Worm (Caenorhabditis elegans) whole organism, L1 larva: ENCODE data around the gene F15H10.12.

Experiments used
- C16A3.4 ChIP-seq: fragments of 150-350 bp; optimal IDR thresholded peaks from 2 replicates; lab custom pipeline; 2014; ENCODE audit warnings: missing biosample characterization, missing genetic modification characterization
- C34B4.2 ChIP-seq: sonication (generic microtip); optimal IDR thresholded peaks from 2 replicates; lab custom pipeline; 2017; ENCODE audit warnings: mild to moderate bottlenecking, missing genetic modification characterization, missing compliant biosample characterization
- F16B12.6 ChIP-seq: fragments of 150-350 bp; optimal IDR thresholded peaks from 2 replicates; lab custom pipeline; 2014; ENCODE audit warnings: missing biosample characterization, missing genetic modification characterization
- blmp-1 ChIP-seq: fragments of 150-350 bp; optimal IDR thresholded peaks from 2 replicates; lab custom pipeline; 2014; ENCODE audit warnings: missing biosample characterization, missing genetic modification characterization
- ceh-8 ChIP-seq: fragments of 200-800 bp; sonication (Bioruptor generic); optimal IDR thresholded peaks from 2 replicates; lab custom pipeline; 2018; ENCODE audit warnings: mild to moderate bottlenecking, missing genetic modification characterization, moderate library complexity, missing compliant biosample characterization
- ces-1 ChIP-seq: fragments of 150-350 bp; optimal IDR thresholded peaks from 2 replicates; lab custom pipeline; 2014; ENCODE audit warnings: missing biosample characterization, missing genetic modification reagents, missing genetic modification characterization
- efl-1 ChIP-seq, 4 experiments: fragments of 150-350 bp; optimal IDR thresholded peaks in 3 of 4; peaks in 1 of 4; 1 replicate in 1 of 4; 2 replicates in 3 of 4; lab custom pipeline; 2014; ENCODE audit warnings: missing biosample characterization in 2 of 4, missing genetic modification characterization in 2 of 4, missing genetic modification reagents in 2 of 4
- egl-13 ChIP-seq: sonication (generic microtip); optimal IDR thresholded peaks from 2 replicates; lab custom pipeline; 2016; ENCODE audit warnings: missing genotype, missing genetic modification reagents, missing genetic modification characterization, missing compliant biosample characterization
- elt-2 ChIP-seq: sonication (generic microtip); optimal IDR thresholded peaks from 2 replicates; lab custom pipeline; 2016; ENCODE audit warnings: missing genetic modification characterization, mild to moderate bottlenecking, inconsistent platforms, missing compliant biosample characterization, missing genetic modification reagents
- elt-3 ChIP-seq, 6 experiments: fragments of 150-350 bp in 1 of 6; sonication (generic microtip); optimal IDR thresholded peaks; 2 replicates each; lab custom pipeline; 2017 to 2018; ENCODE audit warnings: missing biosample characterization in 6 of 6, missing genetic modification characterization in 6 of 6, inconsistent platforms in 1 of 6
- ets-5 ChIP-seq: fragments of 200-800 bp; sonication (Bioruptor generic); IDR thresholded peaks from 2 replicates; pipeline ENCODE4 v1.3.6; 2022; ENCODE audit warnings: missing genetic modification characterization, missing compliant biosample characterization
- fkh-4 ChIP-seq: sonication (generic microtip); optimal IDR thresholded peaks from 2 replicates; lab custom pipeline; 2016; ENCODE audit warnings: missing compliant biosample characterization, missing genetic modification characterization, borderline replicate concordance
- hlh-17 ChIP-seq: fragments of 200-800 bp; sonication (Bioruptor generic); optimal IDR thresholded peaks from 2 replicates; lab custom pipeline; 2018; ENCODE audit warnings: missing genetic modification characterization, mild to moderate bottlenecking, missing compliant biosample characterization, moderate library complexity, borderline replicate concordance
- isw-1 ChIP-seq: fragments of 200-800 bp; sonication (Bioruptor generic); IDR thresholded peaks from 2 replicates; pipeline ENCODE4 v1.3.6; 2022; ENCODE audit warnings: missing genetic modification characterization, missing compliant biosample characterization
- lin-13 ChIP-seq: fragments of 150-350 bp; optimal IDR thresholded peaks from 2 replicates; lab custom pipeline; 2014; ENCODE audit warnings: missing biosample characterization, missing genetic modification reagents, missing genetic modification characterization
- lin-14 ChIP-seq: fragments of 200-800 bp; sonication (Bioruptor generic); optimal IDR thresholded peaks from 2 replicates; lab custom pipeline; 2018; ENCODE audit warnings: mild to moderate bottlenecking, missing genetic modification characterization, moderate library complexity, missing compliant biosample characterization
- lin-15B ChIP-seq: fragments of 150-350 bp; sonication (generic microtip); optimal IDR thresholded peaks from 3 replicates; lab custom pipeline; 2014; ENCODE audit warnings: missing biosample characterization, missing genetic modification characterization
- lin-35 ChIP-seq, 2 experiments: fragments of 150-350 bp; optimal IDR thresholded peaks; 2 replicates each; lab custom pipeline; 2014; ENCODE audit warnings: missing biosample characterization in 2 of 2, missing genetic modification characterization in 2 of 2, missing genetic modification reagents in 2 of 2
- lin-39 ChIP-seq: fragments of 150-350 bp; optimal IDR thresholded peaks from 2 replicates; lab custom pipeline; 2014; ENCODE audit warnings: missing biosample characterization, missing genetic modification reagents, missing genetic modification characterization
- lir-3 ChIP-seq: sonication (generic microtip); optimal IDR thresholded peaks from 2 replicates; lab custom pipeline; 2016; ENCODE audit warnings: mild to moderate bottlenecking, missing genetic modification characterization, moderate library complexity, missing compliant biosample characterization; ENCODE audit not compliant: poor library complexity
- mab-9 ChIP-seq: fragments of 200-800 bp; sonication (Bioruptor generic); IDR thresholded peaks from 2 replicates; pipeline ENCODE4 v1.3.6; 2022; ENCODE audit warnings: missing genetic modification reagents, missing genetic modification characterization, missing compliant biosample characterization
- mdl-1 ChIP-seq, 2 experiments: fragments of 150-350 bp; optimal IDR thresholded peaks; 2 replicates each; lab custom pipeline; 2014 to 2017; ENCODE audit warnings: missing biosample characterization in 2 of 2, missing genetic modification characterization in 2 of 2, inconsistent platforms in 1 of 2
- mef-2 ChIP-seq: fragments of 150-350 bp; optimal IDR thresholded peaks from 2 replicates; lab custom pipeline; 2014; ENCODE audit warnings: missing biosample characterization, missing genetic modification characterization
- mep-1 ChIP-seq: fragments of 150-350 bp; optimal IDR thresholded peaks from 2 replicates; lab custom pipeline; 2014; ENCODE audit warnings: missing biosample characterization, missing genetic modification characterization
- nhr-20 ChIP-seq: sonication (generic microtip); optimal IDR thresholded peaks from 2 replicates; lab custom pipeline; 2016; ENCODE audit warnings: mild to moderate bottlenecking, missing genetic modification characterization, missing compliant biosample characterization
- nhr-237 ChIP-seq: fragments of 150-350 bp; optimal IDR thresholded peaks from 2 replicates; lab custom pipeline; 2014; ENCODE audit warnings: missing biosample characterization, missing genetic modification characterization
- nhr-28 ChIP-seq: fragments of 150-350 bp; optimal IDR thresholded peaks from 2 replicates; lab custom pipeline; 2014; ENCODE audit warnings: missing biosample characterization, missing genetic modification characterization
- nhr-47 ChIP-seq: sonication (generic microtip); optimal IDR thresholded peaks from 2 replicates; lab custom pipeline; 2016; ENCODE audit warnings: mild to moderate bottlenecking, missing genetic modification characterization, moderate library complexity, missing compliant biosample characterization
- nhr-71 ChIP-seq: sonication (generic microtip); optimal IDR thresholded peaks from 2 replicates; lab custom pipeline; 2016; ENCODE audit warnings: mild to moderate bottlenecking, missing genetic modification characterization, moderate library complexity, missing compliant biosample characterization
- nhr-77 ChIP-seq: fragments of 150-350 bp; optimal IDR thresholded peaks from 2 replicates; lab custom pipeline; 2014; ENCODE audit warnings: missing biosample characterization, missing genetic modification characterization
- nhr-85 ChIP-seq: sonication (generic microtip); peaks from one replicate; lab custom pipeline; 2016; ENCODE audit warnings: missing genetic modification characterization, inconsistent platforms, missing compliant biosample characterization
- nhr-90 ChIP-seq: sonication (generic microtip); optimal IDR thresholded peaks from 2 replicates; lab custom pipeline; 2016; ENCODE audit warnings: mild to moderate bottlenecking, missing genetic modification characterization, missing compliant biosample characterization; ENCODE audit not compliant: poor library complexity
- pax-3 ChIP-seq: fragments of 200-800 bp; sonication (Bioruptor generic); optimal IDR thresholded peaks from 2 replicates; lab custom pipeline; 2018; ENCODE audit warnings: mild to moderate bottlenecking, missing genetic modification characterization, moderate library complexity, missing compliant biosample characterization
- rnt-1 ChIP-seq: sonication (generic microtip); optimal IDR thresholded peaks from 2 replicates; lab custom pipeline; 2016; ENCODE audit warnings: mild to moderate bottlenecking, missing genetic modification characterization, moderate library complexity, missing compliant biosample characterization
- snpc-4 ChIP-seq: fragments of 150-350 bp; optimal IDR thresholded peaks from 2 replicates; lab custom pipeline; 2014; ENCODE audit warnings: missing biosample characterization, missing genetic modification characterization
- snu-23 ChIP-seq: sonication (generic microtip); optimal IDR thresholded peaks from 2 replicates; lab custom pipeline; 2016; ENCODE audit warnings: missing genetic modification characterization, missing compliant biosample characterization
- sptf-1 ChIP-seq: fragments of 150-350 bp; optimal IDR thresholded peaks from 2 replicates; lab custom pipeline; 2014; ENCODE audit warnings: missing biosample characterization, missing genetic modification characterization
- sup-37 ChIP-seq: fragments of 200-800 bp; sonication (Bioruptor generic); optimal IDR thresholded peaks from 2 replicates; lab custom pipeline; 2018; ENCODE audit warnings: mild to moderate bottlenecking, missing genetic modification characterization, missing compliant biosample characterization
- swsn-7 ChIP-seq: sonication (generic microtip); optimal IDR thresholded peaks from 2 replicates; lab custom pipeline; 2016; ENCODE audit warnings: missing genetic modification characterization, missing compliant biosample characterization
- tbx-2 ChIP-seq: sonication (generic microtip); optimal IDR thresholded peaks from 2 replicates; lab custom pipeline; 2016; ENCODE audit warnings: missing genetic modification characterization, missing compliant biosample characterization
- unc-130 ChIP-seq: fragments of 150-350 bp; optimal IDR thresholded peaks from 2 replicates; lab custom pipeline; 2017; ENCODE audit warnings: missing biosample characterization, missing genetic modification characterization, inconsistent platforms
- unc-30 ChIP-seq: sonication (generic microtip); optimal IDR thresholded peaks from 2 replicates; lab custom pipeline; 2017; ENCODE audit warnings: missing biosample characterization, missing genetic modification characterization
- unc-86 ChIP-seq: sonication (generic microtip); optimal IDR thresholded peaks from 2 replicates; lab custom pipeline; 2016; ENCODE audit warnings: missing genetic modification characterization, missing compliant biosample characterization
- xbp-1 ChIP-seq: sonication (generic microtip); optimal IDR thresholded peaks from 2 replicates; lab custom pipeline; 2016; ENCODE audit warnings: missing genetic modification characterization, missing compliant biosample characterization
- zip-4 ChIP-seq: fragments of 200-800 bp; sonication (Bioruptor generic); optimal IDR thresholded peaks from 2 replicates; lab custom pipeline; 2018; ENCODE audit warnings: mild to moderate bottlenecking, missing genetic modification characterization, moderate library complexity, missing compliant biosample characterization

Gene F15H10.12

DNA sequence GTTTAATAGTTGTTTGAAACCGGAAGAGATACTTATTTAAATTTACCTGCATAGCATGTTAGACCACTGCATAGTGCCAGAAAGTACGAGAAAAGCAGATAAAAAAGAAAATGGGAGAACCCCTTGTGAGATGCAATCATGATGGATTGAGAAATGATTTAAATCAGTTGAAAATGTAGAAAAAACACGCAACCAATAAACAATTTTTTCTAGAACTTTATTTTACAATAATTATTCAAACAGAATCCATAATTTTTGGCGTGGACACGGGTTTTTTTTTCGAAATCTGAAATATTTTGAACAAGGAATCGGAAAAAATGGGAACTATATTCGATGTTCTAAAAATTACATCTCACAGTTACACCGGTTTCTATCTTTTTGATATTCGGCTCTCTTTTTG is 30.6 kb downstream of the F15H10.12 start, which contains the start of gene AC3.12:
Gene AC3.12, minus strand, starts transcription at position 101 of the 400 bp plus-strand sequence.
- TF ChIP-seq nhr-85 (tag; lab: Kevin White, UChicago) (peak; percentile 2), hlh-17 (GFP tag; lab: Kevin White, UChicago) (no peak)

DNA sequence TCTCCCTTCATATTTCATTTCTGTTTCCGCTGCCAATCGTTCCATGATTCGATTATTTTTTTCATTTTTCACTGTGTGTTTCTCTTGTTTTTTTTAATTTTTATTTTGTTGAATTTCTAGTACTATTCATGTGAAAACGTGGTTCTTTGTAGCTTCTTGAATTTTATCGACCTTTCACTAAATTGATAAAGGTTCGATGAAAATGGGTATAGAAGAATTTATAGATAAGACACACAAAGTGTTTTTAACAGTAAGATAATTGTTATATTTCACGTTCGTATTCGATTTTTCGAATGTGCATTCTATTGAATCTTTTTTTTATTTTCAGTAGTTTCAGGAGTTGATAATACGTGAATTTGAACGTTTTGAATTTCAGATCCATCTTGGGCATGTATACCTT is 37.9 kb downstream of the F15H10.12 start, which contains the start of gene ugt-49:
Gene ugt-49, plus strand, starts transcription at position 371 of the 400 bp plus-strand sequence.
- no peak for TF ChIP-seq unc-130 (tag; lab: Kevin White, UChicago)
- TF ChIP-seq unc-86 (tag; lab: Kevin White, UChicago) = no peak
- no peak for TF ChIP-seq egl-13 (tag; lab: Kevin White, UChicago)
- no peak for TF ChIP-seq lin-15B (tag; lab: Kevin White, UChicago)
- no peak for TF ChIP-seq isw-1 (GFP tag; lab: Robert Waterston, UW)
- TF ChIP-seq ets-5 (GFP tag; lab: Robert Waterston, UW) = no peak
- no peak for TF ChIP-seq zip-4
- TF ChIP-seq nhr-237 (tag; lab: Kevin White, UChicago) = no peak
- TF ChIP-seq fkh-4 = no peak

DNA sequence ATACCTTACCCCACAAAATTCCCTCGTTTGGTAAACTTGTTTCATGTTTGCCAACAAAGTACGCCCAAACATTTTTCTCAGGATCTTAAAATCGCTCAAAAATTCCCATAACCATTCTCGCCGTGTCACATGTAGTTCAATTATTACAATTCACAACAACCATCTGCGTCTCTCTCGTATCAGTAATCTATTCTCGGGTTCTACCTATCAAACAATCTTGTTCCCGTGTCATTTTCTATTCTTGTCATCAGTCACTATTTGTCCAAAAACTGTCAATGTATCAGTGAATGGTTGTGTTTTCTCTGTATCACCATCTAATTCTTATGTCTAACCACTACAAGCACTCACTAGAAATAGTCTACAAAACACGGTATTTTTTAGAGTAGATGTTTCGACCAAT is 38.7 kb downstream of the F15H10.12 start:
- TF ChIP-seq blmp-1 (peak; percentile 51), lin-14 (GFP tag; lab: Kevin White, UChicago) (peak; percentile 68), sup-37 (GFP tag; lab: Kevin White, UChicago) (no peak), lin-35 (GFP tag; optimal IDR thresholded peaks at IDR 0.05; lab: Kevin White, UChicago) (peak in 1 of 2 experiments; percentile 73), elt-2 (tag; lab: Kevin White, UChicago) (peak; percentile 76), nhr-77 (tag; lab: Kevin White, UChicago) (no peak), lin-39 (tag; lab: Kevin White, UChicago) (no peak), F16B12.6 (no peak), tbx-2 (tag; lab: Kevin White, UChicago) (peak; percentile 48), C34B4.2 (tag; lab: Kevin White, UChicago) (no peak), mef-2 (tag; lab: Kevin White, UChicago) (no peak), xbp-1 (tag; lab: Kevin White, UChicago) (no peak), nhr-90 (tag; lab: Kevin White, UChicago) (peak; percentile 14), efl-1 (optimal IDR thresholded peaks at IDR 0.05; lab: Kevin White, UChicago) (no peak), efl-1 (GFP tag; optimal IDR thresholded peaks at IDR 0.05 in 1 of 2; lab: Kevin White, UChicago) (peak in 1 of 2 experiments; percentile 59), nhr-28 (tag; lab: Kevin White, UChicago) (no peak), snpc-4 (tag; lab: Kevin White, UChicago) (no peak), swsn-7 (no peak), nhr-85 (tag; lab: Kevin White, UChicago) (peak; percentile 76), lir-3 (tag; lab: Kevin White, UChicago) (no peak), rnt-1 (tag; lab: Kevin White, UChicago) (no peak), sptf-1 (tag; lab: Kevin White, UChicago) (no peak), lin-13 (no peak), ceh-8 (no peak), ces-1 (GFP tag; lab: Kevin White, UChicago) (no peak), elt-3 (tag; optimal IDR thresholded peaks at IDR 0.05; lab: Kevin White, UChicago) (peak in 2 of 6 experiments; percentile 31 to 37), nhr-71 (tag; lab: Kevin White, UChicago) (peak; percentile 49), C16A3.4 (peak; percentile 5), mdl-1 (tag; optimal IDR thresholded peaks at IDR 0.05; lab: Kevin White, UChicago) (peak in 1 of 2 experiments; percentile 23), pax-3 (no peak), lin-15B (tag; lab: Kevin White, UChicago) (no peak), nhr-20 (peak; percentile 72), unc-30 (tag; lab: Kevin White, UChicago) (no peak), nhr-47 (tag; lab: Kevin White, UChicago) (no peak), mep-1 (no peak), snu-23 (GFP tag; lab: Kevin White, UChicago) (peak; percentile 52), mab-9 (GFP tag; lab: Robert Waterston, UW) (no peak), unc-130 (tag; lab: Kevin White, UChicago) (no peak)
- TF ChIP-seq, all 84 proteins: peak for 14
